Worm (Caenorhabditis elegans): Measurements from ENCODE around the gene Y6E2A.5.
"Not testable (repeated sequence)": the region's sequence is repeated elsewhere in the genome, so short reads cannot be mapped to it uniquely, and the experiment has no call there.

The Y6E2A.5 gene

ce11 chrV:15668200-15668599, 50.3 kb downstream of the Y6E2A.5 start, which contains the start of gene F53E4.1:
Gene F53E4.1 (minus strand): TSS chrV:15668300.
- TF ChIP-seq flt-1 (GFP tag; IDR thresholded peaks at IDR 0.05); hmg-4 (GFP tag; optimal IDR thresholded peaks at IDR 0.05); F13C5.2 (tag; optimal IDR thresholded peaks at IDR 0.05): not testable (repeated sequence)

ce11 chrV:15666718-15667117, 51.7 kb downstream of the Y6E2A.5 start:
- no peak for TF ChIP-seq hmg-4 (GFP tag; optimal IDR thresholded peaks at IDR 0.05)
- no peak for TF ChIP-seq ama-1 (optimal IDR thresholded peaks at IDR 0.05)
- TF ChIP-seq F13C5.2 (tag; optimal IDR thresholded peaks at IDR 0.05), result no peak
- no peak for TF ChIP-seq aly-1 (tag; optimal IDR thresholded peaks at IDR 0.05)
- no peak for TF ChIP-seq hnd-1 (tag; optimal IDR thresholded peaks at IDR 0.05)
- no peak for TF ChIP-seq ceh-36 (tag; optimal IDR thresholded peaks at IDR 0.05)
- no peak for TF ChIP-seq pes-1 (GFP tag; IDR thresholded peaks at IDR 0.05)
